Fruit fly (Drosophila melanogaster): ENCODE results near the gene Frl.

The Frl gene

dm6 chr3L:14004963-14005458 lies 48.0 kb upstream of the Frl start (continued):
- peak; percentile 96 for TF ChIP-seq CoRest (tag; optimal IDR thresholded peaks at IDR 0.05)
- TF ChIP-seq CG4730 (GFP tag; IDR thresholded peaks at IDR 0.05): peak; percentile 91
- TF ChIP-seq ttk (GFP tag; IDR thresholded peaks at IDR 0.05): peak; percentile 92
- no peak for TF ChIP-seq Kr (GFP tag; optimal IDR thresholded peaks at IDR 0.05)
- peak; percentile 37 for TF ChIP-seq CG9797 (GFP tag; optimal IDR thresholded peaks at IDR 0.05)
- TF ChIP-seq prd (optimal IDR thresholded peaks at IDR 0.05): no peak
- TF ChIP-seq prd (GFP tag; IDR thresholded peaks at IDR 0.05): peak; percentile 93
- peak; percentile 93 for TF ChIP-seq Dek (tag; optimal IDR thresholded peaks at IDR 0.05)
- TF ChIP-seq lmd (GFP tag; IDR thresholded peaks at IDR 0.05): peak; percentile 89
- peak; percentile 94 for TF ChIP-seq stc (GFP tag; IDR thresholded peaks at IDR 0.05)
- TF ChIP-seq jigr1 (GFP tag; IDR thresholded peaks at IDR 0.05): peak; percentile 77; the same call in 2 of the 3 replicates
- peak; percentile 38 for TF ChIP-seq Dp (GFP tag; optimal IDR thresholded peaks at IDR 0.05)
- peak; percentile 95 for TF ChIP-seq HmgZ (tag; optimal IDR thresholded peaks at IDR 0.05)
- peak; percentile 95 for TF ChIP-seq Nf-YA (GFP tag; IDR thresholded peaks at IDR 0.05)
- peak; percentile 89 for TF ChIP-seq E2f1 (GFP tag; IDR thresholded peaks at IDR 0.05)
- peak; percentile 87 for TF ChIP-seq HmgD (GFP tag; optimal IDR thresholded peaks at IDR 0.05)
- TF ChIP-seq grn (GFP tag; optimal IDR thresholded peaks at IDR 0.05): no peak
- TF ChIP-seq Hsf (GFP tag; optimal IDR thresholded peaks at IDR 0.05): peak; percentile 96
- peak; percentile 94 for TF ChIP-seq zfh2 (GFP tag; optimal IDR thresholded peaks at IDR 0.05)
- no peak for TF ChIP-seq CG7963 (GFP tag; IDR thresholded peaks at IDR 0.05; ENCODE audit: partially characterized antibody)
- peak; percentile 97 for TF ChIP-seq CG16863 (GFP tag; optimal IDR thresholded peaks at IDR 0.05)
- TF ChIP-seq Lim3 (GFP tag; IDR thresholded peaks at IDR 0.05): peak; percentile 80
- peak; percentile 98 for TF ChIP-seq row (GFP tag; IDR thresholded peaks at IDR 0.05)
- TF ChIP-seq gcm (GFP tag; optimal IDR thresholded peaks at IDR 0.05): peak; percentile 92
- TF ChIP-seq knrl (GFP tag; IDR thresholded peaks at IDR 0.05; ENCODE audit: partially characterized antibody): 0 out of 3 replicates have a peak, but pooled peaks have one; percentile 12
- peak; percentile 58 for TF ChIP-seq CTCF (GFP tag; optimal IDR thresholded peaks at IDR 0.05)
- TF ChIP-seq bbx (GFP tag; IDR thresholded peaks at IDR 0.05; ENCODE audit: partially characterized antibody): peak; percentile 35; the same call in 1 of the 2 replicates
- TF ChIP-seq CG18764 (GFP tag; optimal IDR thresholded peaks at IDR 0.05): peak; percentile 91
- no peak for TF ChIP-seq hth (optimal IDR thresholded peaks at IDR 0.05)
- peak; percentile 94 for TF ChIP-seq tx (GFP tag; optimal IDR thresholded peaks at IDR 0.05)
- TF ChIP-seq crp (GFP tag; optimal IDR thresholded peaks at IDR 0.05): peak in 1 of 2 experiments; percentile 63
- TF ChIP-seq pfk (GFP tag; optimal IDR thresholded peaks at IDR 0.05): no peak
- TF ChIP-seq dmrt99B (tag; optimal IDR thresholded peaks at IDR 0.05): peak; percentile 98
- TF ChIP-seq ERR (GFP tag; optimal IDR thresholded peaks at IDR 0.05): peak; percentile 94
- TF ChIP-seq CG18619 (GFP tag; optimal IDR thresholded peaks at IDR 0.05): peak; percentile 94
- peak; percentile 94 for TF ChIP-seq CG4424 (GFP tag; optimal IDR thresholded peaks at IDR 0.05)
- peak; percentile 43 for TF ChIP-seq ac (GFP tag; optimal IDR thresholded peaks at IDR 0.05)
- TF ChIP-seq Mad (GFP tag; optimal IDR thresholded peaks at IDR 0.05): peak; percentile 95
- TF ChIP-seq Ada2b (GFP tag; IDR thresholded peaks at IDR 0.05): peak; percentile 97
- TF ChIP-seq tup (GFP tag; optimal IDR thresholded peaks at IDR 0.05): peak; percentile 91
- peak; percentile 91 for TF ChIP-seq CG1529 (GFP tag; optimal IDR thresholded peaks at IDR 0.05)
- peak; percentile 3 for TF ChIP-seq fd102C (GFP tag; optimal IDR thresholded peaks at IDR 0.05)
- no peak; the same call in 1 of the 2 replicates for TF ChIP-seq nerfin-2 (GFP tag; IDR thresholded peaks at IDR 0.05; ENCODE audit: partially characterized antibody)
- TF ChIP-seq Six4 (GFP tag; optimal IDR thresholded peaks at IDR 0.05): peak; percentile 93
- TF ChIP-seq CG10274 (GFP tag; optimal IDR thresholded peaks at IDR 0.05): peak; percentile 81
- peak; percentile 79 for TF ChIP-seq CG14667 (GFP tag; IDR thresholded peaks at IDR 0.05)
- TF ChIP-seq CG15479 (GFP tag; optimal IDR thresholded peaks at IDR 0.05): no peak
- TF ChIP-seq CG11560 (tag; IDR thresholded peaks at IDR 0.05): peak; percentile 79
- TF ChIP-seq MESR4 (GFP tag; optimal IDR thresholded peaks at IDR 0.05): peak; percentile 44
- peak; percentile 91 for TF ChIP-seq Dip3 (GFP tag; optimal IDR thresholded peaks at IDR 0.05)
- peak; percentile 97 for TF ChIP-seq sob (GFP tag; IDR thresholded peaks at IDR 0.05)
